Fruit fly (Drosophila melanogaster): ENCODE measurements around the gene crq.

The crq gene

dm6 chr2L:452872-453271 is at the start of gene crq, which contains the start of gene shv:
crq (minus strand) TSS chr2L:453024.
shv (plus strand) TSS chr2L:453108.
- no peak for TF ChIP-seq noc (tag; optimal IDR thresholded peaks at IDR 0.05)

DNA sequence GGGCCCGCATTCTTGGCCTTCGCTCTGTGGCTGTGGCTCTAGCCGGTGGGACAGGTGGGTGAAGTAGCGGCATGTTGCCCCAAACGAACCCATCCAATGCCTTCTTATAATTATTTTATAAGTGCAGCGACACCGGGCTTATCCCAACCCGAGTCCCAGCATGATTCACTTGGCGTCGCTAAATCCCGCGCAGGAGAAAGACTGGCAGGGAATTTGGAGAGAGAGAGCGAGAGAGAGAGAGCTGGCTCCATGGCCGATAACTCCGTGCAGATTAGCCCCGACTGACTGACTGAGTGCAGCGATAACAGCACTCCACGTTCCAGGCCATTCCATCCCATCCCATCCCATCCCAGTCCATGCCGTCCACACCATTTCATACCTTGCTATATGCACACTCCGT is 48.8 kb upstream of the crq start:
- TF ChIP-seq noc (tag; optimal IDR thresholded peaks at IDR 0.05): no peak

DNA sequence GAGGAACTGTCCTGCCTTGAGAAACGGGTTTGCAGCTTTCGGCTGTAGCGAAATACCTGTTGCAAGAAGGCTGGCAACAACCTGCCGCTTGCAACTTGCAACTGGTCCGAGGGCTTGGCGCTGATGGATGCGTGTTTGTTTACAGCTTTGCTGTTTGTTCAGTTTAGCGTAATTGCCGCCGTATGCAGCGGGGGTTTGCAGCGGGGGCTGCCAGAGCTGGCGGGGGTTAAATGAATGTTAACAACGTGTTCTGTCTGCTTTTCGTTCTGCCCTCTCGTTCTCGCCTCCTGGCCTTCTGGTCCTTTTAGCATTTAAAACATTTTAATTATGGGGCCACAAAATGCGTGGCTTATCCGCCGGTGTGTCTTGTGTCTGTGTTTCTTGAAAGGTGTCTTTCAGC is 47.1 kb upstream of the crq start:
- no peak for TF ChIP-seq noc (tag; optimal IDR thresholded peaks at IDR 0.05)

DNA sequence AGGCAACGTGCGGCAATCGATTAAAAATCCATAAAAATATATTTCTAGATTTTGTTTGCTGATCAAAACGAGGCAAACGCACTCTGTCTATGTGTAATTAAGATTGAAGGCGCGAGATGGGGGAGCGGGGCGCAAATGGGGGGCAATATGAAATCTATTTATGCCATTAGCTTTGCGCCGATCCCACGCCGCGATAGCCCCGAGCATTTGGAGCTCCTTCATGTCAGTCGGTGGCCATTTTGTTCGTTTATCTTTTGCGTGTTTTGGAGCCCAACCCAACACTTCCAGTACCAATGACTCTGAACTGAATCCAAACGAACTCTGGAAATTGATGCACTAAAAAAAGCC is 45.6 kb upstream of the crq start:
- TF ChIP-seq noc (tag; optimal IDR thresholded peaks at IDR 0.05): no peak

DNA sequence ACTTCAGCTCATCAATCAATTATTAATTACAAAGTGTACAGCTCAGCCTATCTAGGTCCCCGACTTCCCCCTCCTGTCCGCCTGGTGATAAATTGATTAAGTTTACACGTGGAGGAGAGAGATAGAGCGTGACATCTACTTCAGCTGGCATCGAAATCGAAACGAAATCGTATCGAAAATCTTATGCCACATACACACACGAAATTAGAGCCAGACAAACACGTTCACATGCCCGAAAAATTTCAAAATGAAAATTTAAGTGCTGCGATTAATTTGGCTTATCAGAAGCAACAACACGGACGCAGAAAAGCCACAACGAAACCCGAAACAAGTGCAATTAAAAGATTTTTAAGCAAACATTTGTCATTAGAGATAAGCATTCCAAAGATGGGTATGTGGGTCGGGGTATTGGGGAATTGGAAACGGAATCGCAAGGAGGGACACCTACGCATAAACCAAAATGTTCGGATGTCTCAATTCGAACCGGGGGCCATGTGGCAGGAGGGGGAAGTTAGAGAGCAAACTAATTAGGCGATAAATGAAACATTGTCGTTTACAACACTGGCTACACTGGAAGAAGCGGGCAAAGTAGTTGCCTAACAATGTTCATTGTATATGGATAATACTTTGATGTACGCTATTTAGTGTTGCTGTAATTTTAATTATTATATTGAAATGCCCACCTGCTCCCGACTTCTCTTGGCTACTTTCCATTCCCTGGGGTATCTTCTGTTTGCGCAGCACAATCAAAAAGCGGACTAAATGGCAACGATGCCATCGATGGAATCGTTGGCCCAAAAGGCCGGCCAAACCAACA is 45.0 kb upstream of the crq start:
- TF ChIP-seq noc (tag; optimal IDR thresholded peaks at IDR 0.05): peak; percentile 7

DNA sequence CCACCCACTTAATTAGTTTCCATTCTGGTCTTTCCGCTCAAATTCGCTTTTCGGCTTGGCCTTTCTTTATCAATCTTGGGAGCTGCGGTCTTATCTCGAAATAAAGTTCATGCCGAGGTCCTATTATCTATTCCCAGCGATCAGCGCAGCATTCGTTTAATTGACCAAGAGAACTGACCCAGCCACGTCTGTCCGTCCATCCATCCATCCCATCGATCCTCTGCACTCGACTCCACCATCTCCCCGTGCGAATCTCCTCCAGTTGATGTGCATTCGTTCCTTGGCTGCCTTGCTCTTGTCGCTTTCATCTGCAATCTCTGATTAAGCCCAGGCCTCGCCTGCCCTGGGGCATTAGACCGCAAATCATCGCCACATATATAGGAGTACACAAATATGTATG is 44.0 kb upstream of the crq start:
- no peak for TF ChIP-seq noc (tag; optimal IDR thresholded peaks at IDR 0.05)

DNA sequence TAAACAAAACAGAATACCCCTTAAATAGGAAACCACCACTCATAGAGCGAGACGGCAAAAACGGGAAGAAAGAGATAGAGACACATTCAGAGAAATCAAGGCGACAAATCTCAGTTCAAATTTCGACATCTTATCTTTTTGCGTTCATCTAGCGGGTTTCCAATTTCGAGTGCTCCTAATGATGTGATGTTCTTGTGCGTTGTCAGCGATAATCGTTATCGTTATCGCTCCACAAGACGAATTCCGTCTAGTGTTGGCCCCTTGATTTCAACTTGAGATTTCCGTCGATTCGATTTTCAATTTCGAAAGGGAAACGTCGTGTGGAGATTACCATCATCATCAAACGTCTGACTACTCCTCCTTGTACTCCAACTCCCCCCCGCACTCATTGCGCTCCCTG is 43.6 kb upstream of the crq start:
- no peak for TF ChIP-seq noc (tag; optimal IDR thresholded peaks at IDR 0.05)

DNA sequence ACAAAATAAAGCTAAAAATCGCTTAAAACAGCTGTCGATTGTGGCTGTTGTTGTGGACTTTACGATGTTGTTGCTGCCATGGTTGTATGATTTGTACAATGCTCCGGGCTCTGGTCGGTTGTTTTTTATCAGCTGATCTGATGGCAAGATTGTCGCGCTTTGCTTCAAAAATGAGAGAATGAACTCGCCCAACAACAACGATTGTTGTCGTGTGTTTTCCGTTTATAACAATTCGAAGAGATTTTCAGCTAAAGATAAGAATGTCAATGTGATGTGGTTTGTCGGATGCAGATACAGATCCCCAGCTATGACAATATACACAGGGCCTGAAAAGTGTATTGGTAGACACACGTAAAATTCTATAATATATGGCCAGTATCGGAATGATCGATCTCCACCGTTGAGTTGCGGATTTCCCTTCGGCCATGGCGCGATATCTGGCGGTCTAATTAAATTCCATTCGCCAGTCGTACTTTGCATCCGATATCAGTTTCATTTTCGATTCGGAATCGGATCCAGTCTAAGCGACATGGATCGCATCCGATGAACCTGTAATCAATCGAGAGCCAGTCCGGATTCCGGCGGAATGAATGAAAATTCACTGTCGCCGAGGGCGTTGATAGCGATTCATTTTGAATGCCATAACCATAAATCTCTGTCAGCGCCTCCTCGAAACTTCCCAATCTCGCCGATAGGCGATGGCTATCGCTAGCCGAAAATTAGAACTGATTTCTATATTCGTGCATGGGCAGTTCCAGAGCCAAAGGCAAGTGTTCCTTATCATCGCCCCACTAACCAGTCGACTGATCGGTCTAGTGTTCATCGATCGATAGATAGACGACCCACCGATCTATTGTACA is 42.8 kb upstream of the crq start:
- TF ChIP-seq noc (tag; optimal IDR thresholded peaks at IDR 0.05): peak; percentile 55

dm6 chr2L:493274-493673 is 40.5 kb upstream of the crq start:
- TF ChIP-seq noc (tag; optimal IDR thresholded peaks at IDR 0.05): no peak

DNA sequence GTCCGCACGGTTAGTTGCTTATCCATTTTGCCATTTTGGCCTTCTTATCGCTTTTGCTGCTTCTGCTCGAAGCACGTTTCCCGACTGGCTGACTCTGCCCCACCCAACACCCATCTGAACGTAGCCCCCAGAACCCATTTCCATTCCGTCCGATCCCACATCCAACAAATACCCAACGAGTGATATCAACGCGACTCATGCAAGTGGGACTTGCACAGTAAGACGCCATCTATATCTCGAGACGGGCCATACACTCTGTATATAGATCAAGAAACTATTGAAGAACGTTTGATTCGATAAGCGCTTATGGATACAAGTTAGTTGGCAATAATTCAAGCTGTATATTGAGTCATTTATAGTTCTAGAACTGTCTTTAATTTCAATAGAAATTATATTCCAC is 39.4 kb upstream of the crq start:
- TF ChIP-seq noc (tag; optimal IDR thresholded peaks at IDR 0.05): no peak

dm6 chr2L:490150-491095 is 37.6 kb upstream of the crq start:
- peak; percentile 27 for TF ChIP-seq noc (tag; optimal IDR thresholded peaks at IDR 0.05)

dm6 chr2L:488548-489100 is 35.8 kb upstream of the crq start:
- TF ChIP-seq noc (tag; optimal IDR thresholded peaks at IDR 0.05): no peak

dm6 chr2L:487719-488547 is 35.1 kb upstream of the crq start:
- no peak for TF ChIP-seq noc (tag; optimal IDR thresholded peaks at IDR 0.05)

- no peak for TF ChIP-seq noc (tag; optimal IDR thresholded peaks at IDR 0.05)
These were observed 34.3 kb upstream of the crq start for dm6 chr2L:487171-487570.

dm6 chr2L:485825-486240 is 33.0 kb upstream of the crq start:
- peak; percentile 81 for TF ChIP-seq noc (tag; optimal IDR thresholded peaks at IDR 0.05)
